Worm (Caenorhabditis elegans): ENCODE data around the gene srj-39.

ce11 chrV:4073455-4073854 lies 30.9 kb upstream of the srj-39 start, which contains the start of gene otpl-2:
- TF ChIP-seq elt-3 (tag; optimal IDR thresholded peaks at IDR 0.05), result no peak
- TF ChIP-seq drap-1 (GFP tag; optimal IDR thresholded peaks at IDR 0.05), result no peak
- TF ChIP-seq M03D4.4 (tag; optimal IDR thresholded peaks at IDR 0.05), result no peak
- no peak for TF ChIP-seq nhr-28 (tag; optimal IDR thresholded peaks at IDR 0.05)
- no peak for TF ChIP-seq zip-8 (tag; optimal IDR thresholded peaks at IDR 0.05)
- TF ChIP-seq ztf-11 (tag; optimal IDR thresholded peaks at IDR 0.05), result no peak
- no peak for TF ChIP-seq lsy-2 (tag; optimal IDR thresholded peaks at IDR 0.05)
- TF ChIP-seq unc-39 (tag; optimal IDR thresholded peaks at IDR 0.05), result no peak
- no peak for TF ChIP-seq ham-2 (GFP tag; optimal IDR thresholded peaks at IDR 0.05)
- no peak for TF ChIP-seq snpc-4 (tag; optimal IDR thresholded peaks at IDR 0.05)
- no peak for TF ChIP-seq nhr-12 (tag; optimal IDR thresholded peaks at IDR 0.05)
- TF ChIP-seq mep-1 (tag; optimal IDR thresholded peaks at IDR 0.05), result no peak
- TF ChIP-seq ceh-39 (tag; optimal IDR thresholded peaks at IDR 0.05), result no peak
- no peak for TF ChIP-seq mab-5 (tag; optimal IDR thresholded peaks at IDR 0.05)
